Worm (Caenorhabditis elegans): ENCODE data around the gene W08E12.2.

Gene W08E12.2

DNA sequence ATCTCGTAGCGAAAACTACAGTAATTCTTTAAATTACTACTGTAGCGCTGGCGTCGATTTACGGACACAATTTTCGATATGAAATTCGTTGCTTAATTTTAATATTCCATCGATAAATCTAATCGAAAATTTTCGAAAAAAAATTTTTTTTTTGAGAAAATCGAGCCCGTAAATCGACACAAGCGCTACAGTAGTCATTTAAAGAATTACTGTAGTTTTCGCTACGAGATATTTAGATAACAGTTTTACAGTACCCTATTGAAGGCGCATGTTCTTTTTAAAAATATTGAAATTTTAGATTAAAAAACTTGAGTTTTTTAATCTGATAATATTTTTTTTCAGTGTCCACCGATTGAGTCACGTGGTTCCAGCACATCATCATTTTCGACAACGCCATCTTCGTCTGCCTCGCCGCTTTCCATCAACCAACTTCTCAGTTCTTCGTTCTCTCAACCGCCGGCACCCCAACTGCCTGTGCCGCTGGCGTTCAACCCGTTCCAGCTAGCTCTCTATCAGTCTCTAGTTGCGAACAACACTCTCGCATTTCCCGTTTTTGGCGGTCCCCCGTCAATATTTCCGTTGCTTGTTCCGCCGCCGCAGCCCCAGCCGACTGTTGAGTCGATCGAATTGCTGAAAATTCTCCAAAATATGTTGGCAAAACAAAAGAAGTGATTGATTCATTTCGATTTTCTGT, 11.7 kb upstream of the W08E12.2 start (continued):
- TF ChIP-seq F33H1.4 (GFP tag; IDR thresholded peaks at IDR 0.05) (peak; percentile 61), ekl-4 (GFP tag; IDR thresholded peaks at IDR 0.05) (peak; percentile 40; the same call in 1 of the 2 replicates), F49E8.2 (tag; optimal IDR thresholded peaks at IDR 0.05; ENCODE audit: insufficient read depth) (no peak), rcor-1 (GFP tag; IDR thresholded peaks at IDR 0.05) (no peak), F55B11.4 (tag; optimal IDR thresholded peaks at IDR 0.05; ENCODE audit: borderline replicate concordance, insufficient read depth) (no peak), B0019.2 (GFP tag; conservative IDR thresholded peaks at IDR 0.05) (no peak), lin-35 (GFP tag; optimal IDR thresholded peaks at IDR 0.05) (no peak), lin-54 (GFP tag; optimal IDR thresholded peaks at IDR 0.05) (no peak), Y53G8AR.9 (GFP tag; conservative IDR thresholded peaks at IDR 0.05) (no peak), sea-2 (GFP tag; IDR thresholded peaks at IDR 0.05) (no peak), ztf-28 (GFP tag; IDR thresholded peaks at IDR 0.05) (no peak), egl-44 (GFP tag; IDR thresholded peaks at IDR 0.05) (no peak), K11D2.4 (GFP tag; IDR thresholded peaks at IDR 0.05) (no peak), madf-10 (tag; optimal IDR thresholded peaks at IDR 0.05) (no peak), mes-4 (tag; optimal IDR thresholded peaks at IDR 0.05) (no peak), nhr-179 (tag; optimal IDR thresholded peaks at IDR 0.05) (no peak), ceh-58 (GFP tag; IDR thresholded peaks at IDR 0.05) (no peak), lin-26 (GFP tag; IDR thresholded peaks at IDR 0.05) (0 out of 2 replicates have a peak, but pooled peaks have one; percentile 56), aptf-2 (GFP tag; conservative IDR thresholded peaks at IDR 0.05) (no peak)

DNA sequence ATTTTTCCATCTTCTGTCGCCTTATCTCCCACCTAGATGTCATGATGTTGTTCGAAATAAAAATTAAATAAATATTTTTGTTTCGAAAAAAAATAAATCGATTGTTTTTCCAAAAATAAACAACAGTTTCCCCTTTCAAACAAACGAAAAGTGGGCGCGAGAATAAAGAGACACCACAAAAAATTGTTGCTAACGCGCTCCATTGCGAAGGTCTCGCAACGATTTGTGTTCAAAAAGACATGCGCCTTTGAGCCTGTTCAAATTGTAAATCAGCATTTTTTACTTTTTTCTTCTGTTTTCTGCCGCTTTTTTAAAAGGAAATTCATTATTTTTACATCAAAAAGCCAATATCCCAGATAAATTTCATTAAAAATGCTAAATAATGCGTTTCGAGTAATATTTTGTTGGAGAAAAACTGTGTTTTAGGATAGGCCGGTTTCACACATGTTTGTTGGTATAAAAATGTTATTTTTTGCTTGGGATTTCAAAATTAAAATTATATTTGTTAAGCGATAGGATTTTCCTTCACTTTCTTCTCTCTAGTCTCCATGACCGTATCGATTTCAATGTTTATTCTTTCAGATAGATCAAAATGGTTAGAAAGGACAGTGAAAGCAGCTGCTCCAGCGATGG, 11.0 kb upstream of the W08E12.2 start, which contains the start of gene W08E12.7:
W08E12.7 (plus strand) TSS at position 583 of the 633 bp plus-strand sequence.
- TF ChIP-seq nfya-1 (tag; optimal IDR thresholded peaks at IDR 0.05; ENCODE audit: borderline replicate concordance, insufficient read depth) (no peak), egrh-3 (GFP tag; IDR thresholded peaks at IDR 0.05) (no peak), let-526 (GFP tag; IDR thresholded peaks at IDR 0.05) (peak; percentile 88; the same call in 1 of the 2 replicates), T26A5.8 (tag; optimal IDR thresholded peaks at IDR 0.05) (no peak), unc-130 (GFP tag; optimal IDR thresholded peaks at IDR 0.05) (peak; percentile 91), C06A6.2 (GFP tag; conservative IDR thresholded peaks at IDR 0.05) (no peak), ztf-25 (GFP tag; IDR thresholded peaks at IDR 0.05) (0 out of 2 replicates have a peak, but pooled peaks have one; percentile 53), somi-1 (GFP tag; optimal IDR thresholded peaks at IDR 0.05) (peak; percentile 12), tbp1 (GFP tag; optimal IDR thresholded peaks at IDR 0.05) (peak; percentile 73), mxl-1 (tag; optimal IDR thresholded peaks at IDR 0.05) (no peak), B0019.2 (GFP tag; conservative IDR thresholded peaks at IDR 0.05) (peak; percentile 93), dox-1 (GFP tag; IDR thresholded peaks at IDR 0.05) (peak; percentile 96), ZK185.1 (tag; optimal IDR thresholded peaks at IDR 0.05; ENCODE audit: poor library complexity, severe bottlenecking) (peak; percentile 87), F39B2.1 (GFP tag; IDR thresholded peaks at IDR 0.05) (no peak), snpc-4 (GFP tag; optimal IDR thresholded peaks at IDR 0.05) (peak; percentile 60), snpc-4 (tag; optimal IDR thresholded peaks at IDR 0.05) (peak; percentile 54 to 85 (median 80)), nhr-179 (tag; optimal IDR thresholded peaks at IDR 0.05) (no peak), Y67H2A.10 (GFP tag; conservative IDR thresholded peaks at IDR 0.05) (peak; percentile 85), ama-1 (optimal IDR thresholded peaks at IDR 0.05) (no peak), ama-1 (GFP tag; optimal IDR thresholded peaks at IDR 0.05) (peak in 1 of 2 experiments; percentile 43), dpl-1 (GFP tag; optimal IDR thresholded peaks at IDR 0.05) (peak; percentile 93), tbx-9 (tag; optimal IDR thresholded peaks at IDR 0.05; ENCODE audit: borderline replicate concordance) (no peak), ekl-4 (GFP tag; IDR thresholded peaks at IDR 0.05) (peak; percentile 74), C17E4.6 (GFP tag; IDR thresholded peaks at IDR 0.05) (0 out of 2 replicates have a peak, but pooled peaks have one; percentile 22), attf-3 (GFP tag; conservative IDR thresholded peaks at IDR 0.05) (peak; percentile 74), F33H1.4 (GFP tag; IDR thresholded peaks at IDR 0.05) (peak; percentile 99), ceh-40 (GFP tag; IDR thresholded peaks at IDR 0.05) (no peak), let-607 (tag; optimal IDR thresholded peaks at IDR 0.05) (peak; percentile 60 to 70), mel-28 (tag; optimal IDR thresholded peaks at IDR 0.05; ENCODE audit: borderline replicate concordance) (no peak), sea-2 (GFP tag; IDR thresholded peaks at IDR 0.05) (no peak), hlh-12 (tag; optimal IDR thresholded peaks at IDR 0.05) (no peak)

Data from whole organism, young adult.